Fruit fly (Drosophila melanogaster) Kc167 (cell line): ENCODE measurements around the gene CG13097.

Experiments
- Myc ChIP-seq: fragments of >200 bp; optimal IDR thresholded peaks from 2 replicates; lab custom pipeline; 2017; ENCODE audit warnings: missing external identifiers
- Sin3A ChIP-seq: fragments of >200 bp; optimal IDR thresholded peaks from 2 replicates; lab custom pipeline; 2018; ENCODE audit warnings: missing external identifiers
- h ChIP-seq: fragments of >200 bp; optimal IDR thresholded peaks from 3 replicates; lab custom pipeline; 2018; ENCODE audit warnings: missing external identifiers
- psq ChIP-seq: fragments of >200 bp; optimal IDR thresholded peaks from 2 replicates; lab custom pipeline; 2017; ENCODE audit warnings: missing external identifiers
- ttk ChIP-seq: sonication (Bioruptor generic); optimal IDR thresholded peaks from 2 replicates; lab custom pipeline; 2017; ENCODE audit warnings: missing external identifiers

dm6 chr2L:8466643-8467042, 48.0 kb downstream of the CG13097 start, which contains the start of gene dachs:
- TF ChIP-seq psq (no peak), h (lab: Kevin White, UChicago) (no peak), Sin3A (lab: Kevin White, UChicago) (no peak), Myc (lab: Kevin White, UChicago) (no peak), ttk (lab: Kevin White, UChicago) (no peak)
